2 fruit fly cellular contexts compared by ENCODE assay signal in genomic region chr3R:19074207-19074606, dm6.
A peak's percentile ranks its signal among the peaks of the same experiment; 100 is the strongest.
TF ChIP-seq lines count a peak whose summit lies in the region.

No protein-coding gene starts in this region.

TF ChIP-seq in whole organism, embryonic, 481 proteins besides CTCF, POLR2A, EP300 and RAD21 (continued from another document and continues in another):
- no peak for TF ChIP-seq Atf6 (GFP tag; IDR thresholded peaks at IDR 0.05; lab: Robert Waterston, UW)
- TF ChIP-seq ase (GFP tag; IDR thresholded peaks at IDR 0.05; lab: Robert Waterston, UW): peak; percentile 54; the same call in 1 of the 3 replicates
- no peak for TF ChIP-seq Sox100B (GFP tag; optimal IDR thresholded peaks at IDR 0.05; lab: Kevin White, UChicago)
- no peak for TF ChIP-seq ac (GFP tag; optimal IDR thresholded peaks at IDR 0.05; lab: Kevin White, UChicago)
- TF ChIP-seq CG4360 (GFP tag; IDR thresholded peaks at IDR 0.05; lab: Robert Waterston, UW): peak; percentile 50
- TF ChIP-seq CG4404 (GFP tag; IDR thresholded peaks at IDR 0.05; lab: Robert Waterston, UW): no peak
- TF ChIP-seq CG14441 (GFP tag; IDR thresholded peaks at IDR 0.05; lab: Robert Waterston, UW): 0 out of 2 replicates have a peak, but pooled peaks have one; percentile 25
- TF ChIP-seq Rx (GFP tag; IDR thresholded peaks at IDR 0.05; lab: Robert Waterston, UW): peak; percentile 50; the same call in 1 of the 2 replicates
- no peak for TF ChIP-seq nom (GFP tag; optimal IDR thresholded peaks at IDR 0.05; lab: Kevin White, UChicago)
- TF ChIP-seq br (optimal IDR thresholded peaks at IDR 0.05; lab: Kevin White, UChicago): no peak
- no peak for TF ChIP-seq CG18619 (GFP tag; optimal IDR thresholded peaks at IDR 0.05; lab: Kevin White, UChicago)
- no peak for TF ChIP-seq Hand (GFP tag; optimal IDR thresholded peaks at IDR 0.05; lab: Kevin White, UChicago)
- no peak for TF ChIP-seq maf-S (GFP tag; optimal IDR thresholded peaks at IDR 0.05; lab: Kevin White, UChicago)
- TF ChIP-seq hb (GFP tag; IDR thresholded peaks at IDR 0.05; lab: Robert Waterston, UW; ENCODE audit: partially characterized antibody): no peak
- TF ChIP-seq ci (GFP tag; IDR thresholded peaks at IDR 0.05; lab: Robert Waterston, UW): 0 out of 3 replicates have a peak, but pooled peaks have one; percentile 12
- no peak for TF ChIP-seq CG9876 (GFP tag; optimal IDR thresholded peaks at IDR 0.05; lab: Kevin White, UChicago)
- no peak for TF ChIP-seq gsb (GFP tag; IDR thresholded peaks at IDR 0.05; lab: Robert Waterston, UW)
- no peak for TF ChIP-seq CG32532 (GFP tag; IDR thresholded peaks at IDR 0.05; lab: Robert Waterston, UW)
- no peak for TF ChIP-seq bab2 (GFP tag; optimal IDR thresholded peaks at IDR 0.05; lab: Kevin White, UChicago)
- no peak for TF ChIP-seq CG17802 (tag; optimal IDR thresholded peaks at IDR 0.05; lab: Kevin White, UChicago)
- no peak for TF ChIP-seq cas (GFP tag; IDR thresholded peaks at IDR 0.05; lab: Robert Waterston, UW)
- TF ChIP-seq CG32772 (GFP tag; IDR thresholded peaks at IDR 0.05; lab: Robert Waterston, UW): peak; percentile 28; the same call in 1 of the 2 replicates
- TF ChIP-seq gce (GFP tag; IDR thresholded peaks at IDR 0.05; lab: Robert Waterston, UW): 0 out of 3 replicates have a peak, but pooled peaks have one; percentile 22
- TF ChIP-seq Antp (GFP tag; optimal IDR thresholded peaks at IDR 0.05; lab: Kevin White, UChicago): no peak
- TF ChIP-seq CG17328 (GFP tag; IDR thresholded peaks at IDR 0.05; lab: Robert Waterston, UW): peak; percentile 64
- no peak for TF ChIP-seq Neu2 (GFP tag; optimal IDR thresholded peaks at IDR 0.05; lab: Kevin White, UChicago; ENCODE audit: borderline replicate concordance)
- peak; percentile 42; the same call in 1 of the 3 replicates for TF ChIP-seq H15 (GFP tag; IDR thresholded peaks at IDR 0.05; lab: Robert Waterston, UW)
- TF ChIP-seq gcm (GFP tag; optimal IDR thresholded peaks at IDR 0.05; lab: Kevin White, UChicago): peak; percentile 26
- TF ChIP-seq Scr (GFP tag; IDR thresholded peaks at IDR 0.05; lab: Robert Waterston, UW; ENCODE audit: partially characterized antibody): no peak
- no peak for TF ChIP-seq CG3726 (GFP tag; IDR thresholded peaks at IDR 0.05; lab: Robert Waterston, UW)
- TF ChIP-seq nmo (GFP tag; optimal IDR thresholded peaks at IDR 0.05; lab: Kevin White, UChicago): peak; percentile 15
- no peak for TF ChIP-seq Dip2 (GFP tag; IDR thresholded peaks at IDR 0.05; lab: Robert Waterston, UW)
- no peak for TF ChIP-seq CG7372 (GFP tag; IDR thresholded peaks at IDR 0.05; lab: Robert Waterston, UW)
- no peak for TF ChIP-seq CG4282 (GFP tag; optimal IDR thresholded peaks at IDR 0.05; lab: Kevin White, UChicago)
- TF ChIP-seq MTF-1 (GFP tag; optimal IDR thresholded peaks at IDR 0.05; lab: Kevin White, UChicago; ENCODE audit: borderline replicate concordance): no peak
- peak; percentile 34; the same call in 1 of the 2 replicates for TF ChIP-seq ranshi (GFP tag; IDR thresholded peaks at IDR 0.05; lab: Robert Waterston, UW)
- 0 out of 2 replicates have a peak, but pooled peaks have one; percentile 22 for TF ChIP-seq H2.0 (GFP tag; IDR thresholded peaks at IDR 0.05; lab: Robert Waterston, UW)
- no peak for TF ChIP-seq gro (GFP tag; optimal IDR thresholded peaks at IDR 0.05; lab: Kevin White, UChicago)
- TF ChIP-seq crp (GFP tag; optimal IDR thresholded peaks at IDR 0.05; lab: Kevin White, UChicago): no peak
- peak; percentile 21; the same call in 1 of the 3 replicates for TF ChIP-seq dysf (GFP tag; IDR thresholded peaks at IDR 0.05; lab: Robert Waterston, UW)
- TF ChIP-seq tio (GFP tag; optimal IDR thresholded peaks at IDR 0.05; lab: Kevin White, UChicago): no peak
- peak; percentile 40; the same call in 1 of the 3 replicates for TF ChIP-seq ken (GFP tag; IDR thresholded peaks at IDR 0.05; lab: Robert Waterston, UW)
- no peak for TF ChIP-seq Doc3 (GFP tag; IDR thresholded peaks at IDR 0.05; lab: Robert Waterston, UW; ENCODE audit: partially characterized antibody)
- no peak for TF ChIP-seq CG15073 (GFP tag; optimal IDR thresholded peaks at IDR 0.05; lab: Kevin White, UChicago)
- no peak for TF ChIP-seq cwo (GFP tag; optimal IDR thresholded peaks at IDR 0.05; lab: Kevin White, UChicago)
- TF ChIP-seq chn (GFP tag; optimal IDR thresholded peaks at IDR 0.05; lab: Kevin White, UChicago): peak; percentile 32
- TF ChIP-seq run (tag; optimal IDR thresholded peaks at IDR 0.05; lab: Kevin White, UChicago): no peak
- no peak for TF ChIP-seq cato (GFP tag; optimal IDR thresholded peaks at IDR 0.05; lab: Kevin White, UChicago; ENCODE audit: borderline replicate concordance)
- no peak for TF ChIP-seq Nf-YC (tag; optimal IDR thresholded peaks at IDR 0.05; lab: Kevin White, UChicago)
- no peak for TF ChIP-seq Jarid2 (GFP tag; optimal IDR thresholded peaks at IDR 0.05; lab: Kevin White, UChicago)
- no peak for TF ChIP-seq CG6175 (GFP tag; IDR thresholded peaks at IDR 0.05; lab: Robert Waterston, UW)
- no peak for TF ChIP-seq crol (GFP tag; IDR thresholded peaks at IDR 0.05; lab: Robert Waterston, UW)
- no peak for TF ChIP-seq CG7928 (GFP tag; optimal IDR thresholded peaks at IDR 0.05; lab: Kevin White, UChicago)
- no peak for TF ChIP-seq vfl (GFP tag; optimal IDR thresholded peaks at IDR 0.05; lab: Kevin White, UChicago)
- peak; percentile 7 for TF ChIP-seq Sox102F (GFP tag; optimal IDR thresholded peaks at IDR 0.05; lab: Kevin White, UChicago)
- TF ChIP-seq CG11696 (GFP tag; IDR thresholded peaks at IDR 0.05; lab: Robert Waterston, UW): no peak
- no peak for TF ChIP-seq rib (GFP tag; IDR thresholded peaks at IDR 0.05; lab: Robert Waterston, UW)
- TF ChIP-seq Drgx (GFP tag; IDR thresholded peaks at IDR 0.05; lab: Robert Waterston, UW): peak; percentile 70
- peak; percentile 37; the same call in 1 of the 2 replicates for TF ChIP-seq ttk (GFP tag; IDR thresholded peaks at IDR 0.05; lab: Robert Waterston, UW)
- peak; percentile 19 for TF ChIP-seq Xbp1 (GFP tag; optimal IDR thresholded peaks at IDR 0.05; lab: Kevin White, UChicago)
- peak; percentile 15 for TF ChIP-seq jumu (GFP tag; optimal IDR thresholded peaks at IDR 0.05; lab: Kevin White, UChicago)
- TF ChIP-seq corto (GFP tag; optimal IDR thresholded peaks at IDR 0.05; lab: Kevin White, UChicago): no peak
- TF ChIP-seq Gug (GFP tag; IDR thresholded peaks at IDR 0.05; lab: Robert Waterston, UW): peak; percentile 18; the same call in 1 of the 4 replicates
- TF ChIP-seq peb (GFP tag; IDR thresholded peaks at IDR 0.05; lab: Robert Waterston, UW): no peak
- TF ChIP-seq CG2678 (tag; optimal IDR thresholded peaks at IDR 0.05; lab: Kevin White, UChicago): no peak

TF ChIP-seq in whole organism, prepupa, 60 proteins besides CTCF, POLR2A, EP300 and RAD21 (continued from another document):
- TF ChIP-seq CG11762 (GFP tag; optimal IDR thresholded peaks at IDR 0.05; lab: Kevin White, UChicago; ENCODE audit: insufficient read depth) (no peak), Hr4 (GFP tag; optimal IDR thresholded peaks at IDR 0.05; lab: Kevin White, UChicago) (peak; percentile 62), fd85E (GFP tag; optimal IDR thresholded peaks at IDR 0.05; lab: Kevin White, UChicago) (no peak), CG6276 (GFP tag; optimal IDR thresholded peaks at IDR 0.05; lab: Kevin White, UChicago) (peak; percentile 69), CG8319 (GFP tag; optimal IDR thresholded peaks at IDR 0.05; lab: Kevin White, UChicago) (peak; percentile 10), CG16779 (tag; optimal IDR thresholded peaks at IDR 0.05; lab: Kevin White, UChicago) (peak; percentile 47), acj6 (GFP tag; optimal IDR thresholded peaks at IDR 0.05; lab: Kevin White, UChicago) (peak; percentile 60), achi (GFP tag; optimal IDR thresholded peaks at IDR 0.05; lab: Kevin White, UChicago) (peak; percentile 61), Sox14 (GFP tag; optimal IDR thresholded peaks at IDR 0.05; lab: Kevin White, UChicago) (peak; percentile 67), dac (GFP tag; optimal IDR thresholded peaks at IDR 0.05; lab: Kevin White, UChicago) (no peak), OdsH (GFP tag; optimal IDR thresholded peaks at IDR 0.05; lab: Kevin White, UChicago) (peak; percentile 53), Eip78C (GFP tag; lab: Kevin White, UChicago) (peak; percentile 82), pdm3 (GFP tag; optimal IDR thresholded peaks at IDR 0.05; lab: Kevin White, UChicago) (peak; percentile 60), vri (GFP tag; optimal IDR thresholded peaks at IDR 0.05; lab: Kevin White, UChicago) (no peak), CG15336 (GFP tag; IDR thresholded peaks at IDR 0.05; lab: Robert Waterston, UW) (peak; percentile 74), Hr38 (GFP tag; optimal IDR thresholded peaks at IDR 0.05; lab: Kevin White, UChicago) (no peak), CG6808 (GFP tag; optimal IDR thresholded peaks at IDR 0.05; lab: Kevin White, UChicago) (peak; percentile 41), CG32006 (GFP tag; optimal IDR thresholded peaks at IDR 0.05; lab: Kevin White, UChicago) (peak; percentile 73), lz (GFP tag; optimal IDR thresholded peaks at IDR 0.05; lab: Kevin White, UChicago) (peak; percentile 11), Ets96B (tag; optimal IDR thresholded peaks at IDR 0.05; lab: Kevin White, UChicago) (peak; percentile 75), CG4318 (GFP tag; optimal IDR thresholded peaks at IDR 0.05; lab: Kevin White, UChicago) (peak; percentile 34), CG9139 (GFP tag; optimal IDR thresholded peaks at IDR 0.05; lab: Kevin White, UChicago) (no peak), Hr39 (GFP tag; optimal IDR thresholded peaks at IDR 0.05; lab: Kevin White, UChicago) (peak; percentile 22), eg (GFP tag; IDR thresholded peaks at IDR 0.05; lab: Robert Waterston, UW) (peak; percentile 85), topi (GFP tag; optimal IDR thresholded peaks at IDR 0.05; lab: Kevin White, UChicago) (peak; percentile 12), CG8119 (GFP tag; IDR thresholded peaks at IDR 0.05; lab: Robert Waterston, UW) (peak; percentile 74), fd59A (GFP tag; optimal IDR thresholded peaks at IDR 0.05; lab: Kevin White, UChicago) (peak; percentile 10), Ets21C (GFP tag; optimal IDR thresholded peaks at IDR 0.05; lab: Kevin White, UChicago) (no peak), CG31627 (GFP tag; optimal IDR thresholded peaks at IDR 0.05; lab: Kevin White, UChicago) (peak; percentile 22), CG11902 (GFP tag; optimal IDR thresholded peaks at IDR 0.05; lab: Kevin White, UChicago) (no peak), salr (GFP tag; optimal IDR thresholded peaks at IDR 0.05; lab: Kevin White, UChicago) (peak; percentile 12 to 56), spab (GFP tag; optimal IDR thresholded peaks at IDR 0.05; lab: Kevin White, UChicago) (peak; percentile 28), Sox102F (GFP tag; optimal IDR thresholded peaks at IDR 0.05; lab: Kevin White, UChicago) (peak; percentile 13), Lpt (GFP tag; optimal IDR thresholded peaks at IDR 0.05; lab: Kevin White, UChicago) (peak; percentile 48), CG3032 (tag; optimal IDR thresholded peaks at IDR 0.05; lab: Kevin White, UChicago) (peak; percentile 29), dsx (GFP tag; optimal IDR thresholded peaks at IDR 0.05; lab: Kevin White, UChicago; ENCODE audit: poor library complexity, severe bottlenecking) (peak; percentile 47)
TF ChIP-seq in whole organism, prepupa: peak in this region for 46.
